Fruit fly (Drosophila melanogaster) whole organism, larva: ENCODE measurements around the gene Scamp.

Experiments used
- noc ChIP-seq: fragments of 200-800 bp; sonication (Bioruptor generic); optimal IDR thresholded peaks from 3 replicates; lab custom pipeline; 2019; ENCODE audit warnings: missing biosample characterization, mild to moderate bottlenecking, missing genetic modification characterization, moderate library complexity

Gene Scamp

dm6 chrX:15449490-15450326 lies at the start of gene Scamp, which contains the start of gene Ahcy:
Gene Scamp, minus strand, starts transcription at chrX:15449883.
Gene Ahcy, plus strand, starts transcription at chrX:15450261.
- no peak for TF ChIP-seq noc

dm6 chrX:15498791-15499190 lies 49.1 kb upstream of the Scamp start:
- TF ChIP-seq noc, result no peak

DNA sequence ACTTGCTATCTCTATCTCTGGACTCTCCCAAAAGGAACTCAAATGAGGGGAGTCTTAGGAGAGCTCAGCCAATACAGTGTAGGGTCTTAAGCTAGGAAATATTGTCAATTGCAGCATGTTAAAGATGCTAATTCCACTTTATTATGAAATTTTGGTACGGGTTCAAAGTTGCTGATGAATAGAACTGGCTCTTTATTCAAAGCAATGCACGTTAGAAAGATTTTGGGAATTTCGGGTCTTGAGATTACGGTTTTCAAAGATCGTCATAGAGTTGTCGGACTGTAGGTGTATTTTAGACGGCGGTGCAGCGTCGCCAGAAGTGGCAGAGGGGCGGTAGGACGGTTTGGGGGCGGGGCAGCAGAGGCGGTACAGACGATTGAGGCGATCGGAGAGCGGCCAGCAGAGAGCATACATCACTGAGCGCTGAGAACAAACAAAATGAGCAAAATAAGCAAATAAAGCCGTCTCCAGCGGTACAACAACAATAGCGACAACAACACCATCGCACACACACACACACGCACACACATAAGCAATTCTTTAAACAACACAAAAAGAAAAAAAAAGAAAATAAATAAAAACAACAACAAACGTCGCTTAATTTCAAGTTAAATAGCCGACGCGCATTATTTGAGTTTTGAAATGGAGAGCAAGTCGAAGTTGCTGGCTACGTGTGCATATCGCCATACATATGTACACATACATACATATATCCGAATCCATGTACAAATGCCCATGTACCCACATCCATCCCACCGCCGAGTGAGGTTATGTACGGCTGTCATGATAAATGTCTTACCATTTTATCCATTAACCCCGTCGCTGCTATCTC lies 48.0 kb upstream of the Scamp start:
- no peak for TF ChIP-seq noc

DNA sequence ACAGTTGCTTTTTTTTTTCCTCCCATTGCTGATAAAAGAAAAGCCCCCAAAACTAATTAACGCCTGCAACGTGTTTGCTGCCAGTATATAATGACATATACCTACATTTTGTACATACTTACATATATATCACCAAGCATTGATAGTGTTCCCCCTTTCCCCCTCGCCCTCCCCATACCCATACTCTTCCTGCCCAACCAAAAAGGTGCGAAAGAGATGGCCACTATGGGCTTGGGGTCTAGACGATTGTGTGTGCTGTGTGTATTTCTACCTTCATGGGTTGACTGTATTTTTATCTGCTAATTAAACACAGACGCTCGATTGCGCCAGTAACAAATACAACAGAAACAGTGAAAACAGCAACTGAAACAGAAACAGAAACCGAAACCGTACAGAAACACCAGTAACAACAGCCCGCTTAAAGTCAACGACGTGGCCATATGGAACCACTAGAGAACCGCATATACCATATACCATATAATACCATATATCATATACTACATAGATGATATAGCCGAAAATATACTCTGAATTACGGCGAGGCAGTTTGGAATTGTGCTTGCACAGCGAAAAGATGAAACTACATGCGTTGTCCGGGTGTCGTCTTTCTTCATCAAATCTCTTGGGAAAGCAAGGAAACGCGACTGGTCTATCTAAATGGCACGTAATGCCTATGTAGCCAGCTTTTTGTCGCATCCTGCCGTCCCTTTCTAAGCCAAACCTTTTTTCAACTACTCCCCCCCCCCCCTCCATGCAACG lies 47.1 kb upstream of the Scamp start:
- TF ChIP-seq noc, result no peak

DNA sequence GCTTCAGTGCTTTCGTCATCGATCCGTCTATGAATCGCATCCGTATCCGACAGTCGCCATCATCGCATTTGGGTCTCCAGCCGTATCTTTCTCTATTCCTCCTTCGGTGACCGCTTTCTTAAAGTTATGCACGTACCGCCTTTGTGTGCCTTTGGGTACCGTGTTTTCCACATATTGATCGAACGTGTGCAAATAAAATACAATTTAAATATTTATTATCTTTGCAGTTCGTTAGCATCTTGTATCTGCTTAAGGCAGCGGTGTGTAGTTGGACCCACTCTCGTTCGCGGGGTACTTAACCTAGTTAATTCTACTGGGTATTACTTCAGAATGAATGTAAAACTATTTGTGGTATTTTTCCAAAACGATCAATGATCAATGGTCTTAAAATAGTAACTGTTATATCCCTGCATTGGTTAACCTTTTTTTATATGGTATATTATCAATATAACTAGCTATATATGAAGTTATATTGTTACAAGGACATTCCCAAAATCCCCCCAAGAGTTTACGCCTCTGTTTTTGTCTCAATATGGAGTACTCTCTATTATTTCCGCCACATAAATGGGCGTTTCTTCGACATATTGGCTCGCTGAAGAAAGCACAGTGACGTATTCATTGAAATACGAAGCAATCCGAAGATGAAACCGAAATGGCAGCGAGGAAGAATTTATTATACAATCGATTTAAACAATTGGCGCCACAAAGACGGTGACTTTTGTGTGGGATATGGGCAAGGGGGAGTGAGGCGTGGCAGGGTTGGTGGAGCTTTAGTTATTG lies 46.1 kb upstream of the Scamp start:
- no peak for TF ChIP-seq noc

dm6 chrX:15490519-15490918 lies 40.8 kb upstream of the Scamp start:
- no peak for TF ChIP-seq noc

- TF ChIP-seq noc, result no peak
Observed at dm6 chrX:15486682-15487081, 37.0 kb upstream of the Scamp start, which contains the start of gene Gmap. Gene Gmap, plus strand, starts transcription at chrX:15486922.

DNA sequence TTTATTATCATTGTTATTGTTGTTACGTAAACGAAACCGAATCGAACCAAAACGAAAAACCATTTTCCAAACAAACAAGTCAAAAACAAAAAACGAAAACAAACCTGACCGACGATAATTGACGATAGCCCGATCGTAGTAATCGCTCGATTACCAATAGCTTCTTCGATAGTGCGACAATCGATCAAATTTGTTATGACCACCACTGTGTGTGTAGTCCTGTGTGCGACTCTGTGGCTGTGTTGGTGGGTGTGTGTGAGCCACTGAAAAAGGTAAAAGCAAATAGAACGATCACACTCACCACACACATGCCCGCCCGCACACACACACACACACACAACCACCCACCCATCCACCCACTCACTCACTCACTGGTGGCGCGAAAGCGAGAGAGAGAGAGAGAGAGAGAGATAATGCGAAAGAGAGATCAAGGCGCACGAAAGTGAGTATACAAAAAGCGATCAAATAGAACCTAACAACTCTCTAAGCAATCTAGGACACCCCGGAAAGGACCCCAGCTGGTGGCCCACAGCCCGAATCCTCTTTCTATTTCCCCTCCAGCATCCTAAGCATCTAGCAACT lies 34.9 kb upstream of the Scamp start:
- no peak for TF ChIP-seq noc

DNA sequence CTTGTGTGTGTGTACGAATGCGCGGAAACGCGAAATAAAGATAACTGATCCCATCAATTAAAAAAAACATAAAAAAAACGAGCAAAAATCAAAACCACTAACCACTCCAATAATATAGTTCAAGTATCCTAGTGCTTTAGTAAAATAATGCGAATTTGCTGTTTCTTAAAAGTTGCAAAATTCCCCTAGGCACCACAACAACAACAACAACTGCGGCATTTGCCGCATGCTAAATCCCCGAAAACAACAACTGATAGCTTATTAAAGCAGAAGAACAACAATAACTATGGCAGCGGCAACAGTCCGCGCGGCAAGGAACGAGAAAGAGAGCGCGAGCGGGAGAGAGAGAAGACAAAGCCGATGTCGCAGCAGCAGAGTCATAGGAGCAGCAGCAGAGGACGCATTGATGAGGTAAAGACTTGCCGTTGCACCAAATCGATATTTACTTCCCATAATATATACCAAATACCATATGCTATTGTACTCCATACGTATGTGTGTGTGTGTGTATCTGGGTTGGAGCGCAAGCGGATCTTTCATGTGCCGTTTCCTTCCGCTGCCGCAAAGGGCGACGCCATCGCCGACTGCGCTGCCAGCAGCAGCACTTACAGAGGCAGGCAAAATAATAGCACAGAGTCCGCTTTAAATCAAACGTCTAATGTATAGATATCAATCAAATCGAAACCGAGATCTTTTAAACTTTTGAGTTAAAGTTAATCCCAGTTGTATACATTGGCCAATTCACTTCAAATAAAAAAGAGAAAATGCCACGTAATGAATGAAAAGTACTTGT lies 33.5 kb upstream of the Scamp start:
- TF ChIP-seq noc, result no peak

DNA sequence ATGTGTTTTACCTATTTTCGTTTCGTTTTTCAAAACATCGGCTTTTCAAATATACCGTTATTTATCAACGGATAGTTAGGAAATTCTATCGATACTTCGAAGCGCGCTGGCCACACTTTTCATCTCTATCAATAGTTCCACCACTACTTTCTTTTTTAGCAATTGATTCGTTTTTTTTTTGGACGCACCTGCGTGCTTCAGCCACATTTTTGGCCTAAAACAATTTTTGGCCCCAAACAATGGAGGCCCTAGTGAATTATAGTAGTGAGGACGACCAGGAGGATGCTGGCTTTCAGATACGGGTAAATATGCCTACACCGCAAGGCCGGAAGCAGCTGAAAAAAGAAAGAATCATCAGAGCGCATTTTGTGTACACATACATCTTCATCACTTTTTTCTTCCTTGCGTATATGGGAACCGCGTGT lies 32.6 kb upstream of the Scamp start, which contains the start of gene CG6340:
CG6340 (plus strand) TSS at position 139 of the 425 bp plus-strand sequence.
- no peak for TF ChIP-seq noc

dm6 chrX:15475791-15476190 lies 26.1 kb upstream of the Scamp start, which contains the start of gene CG6324:
Gene CG6324, plus strand, starts transcription at chrX:15476091.
- TF ChIP-seq noc, result no peak

- TF ChIP-seq noc, result no peak
Observed at dm6 chrX:15475367-15475789, 25.7 kb upstream of the Scamp start, which contains the start of gene mh. Gene mh, minus strand, starts transcription at chrX:15475400.

dm6 chrX:15471904-15472303 lies 22.2 kb upstream of the Scamp start, which contains the start of the genes Grip128 and Alg14:
Gene Grip128, minus strand, starts transcription at chrX:15472119.
Gene Alg14, plus strand, starts transcription at chrX:15472164.
- TF ChIP-seq noc, result no peak

DNA sequence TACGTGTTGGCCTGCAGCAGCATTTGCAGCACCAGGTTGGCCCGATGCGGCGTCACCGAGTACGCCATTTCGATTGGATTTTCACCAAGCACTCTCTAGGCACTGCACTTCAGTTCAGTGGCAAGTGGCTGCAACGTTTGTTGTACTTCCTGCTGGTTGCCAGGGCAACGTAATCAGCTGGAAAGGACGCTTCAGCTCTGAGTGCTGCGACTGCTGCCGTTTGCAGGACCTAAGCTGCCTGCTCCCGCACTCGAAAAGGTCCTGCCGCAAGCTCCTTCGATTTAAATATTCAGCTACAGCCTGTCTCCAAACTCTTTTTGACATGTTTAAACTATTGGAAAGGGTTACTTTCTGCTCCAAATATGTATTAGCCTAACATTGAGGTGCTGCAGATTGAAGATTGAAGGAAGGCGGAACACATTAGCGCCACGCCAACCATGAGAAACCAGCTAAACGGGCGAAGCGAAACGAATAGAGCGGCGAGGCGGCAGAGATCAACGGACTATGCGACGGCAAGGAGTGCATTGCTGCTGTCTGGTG lies 17.8 kb upstream of the Scamp start, which contains the start of the genes CG15642 and CG15641:
CG15642 (minus strand) TSS at position 356 of the 540 bp plus-strand sequence.
CG15641 (plus strand) TSS at position 490 of the 540 bp plus-strand sequence.
- no peak for TF ChIP-seq noc
